Fruit fly (Drosophila melanogaster): ENCODE results near the gene Sh3beta.

Sh3beta gene

DNA sequence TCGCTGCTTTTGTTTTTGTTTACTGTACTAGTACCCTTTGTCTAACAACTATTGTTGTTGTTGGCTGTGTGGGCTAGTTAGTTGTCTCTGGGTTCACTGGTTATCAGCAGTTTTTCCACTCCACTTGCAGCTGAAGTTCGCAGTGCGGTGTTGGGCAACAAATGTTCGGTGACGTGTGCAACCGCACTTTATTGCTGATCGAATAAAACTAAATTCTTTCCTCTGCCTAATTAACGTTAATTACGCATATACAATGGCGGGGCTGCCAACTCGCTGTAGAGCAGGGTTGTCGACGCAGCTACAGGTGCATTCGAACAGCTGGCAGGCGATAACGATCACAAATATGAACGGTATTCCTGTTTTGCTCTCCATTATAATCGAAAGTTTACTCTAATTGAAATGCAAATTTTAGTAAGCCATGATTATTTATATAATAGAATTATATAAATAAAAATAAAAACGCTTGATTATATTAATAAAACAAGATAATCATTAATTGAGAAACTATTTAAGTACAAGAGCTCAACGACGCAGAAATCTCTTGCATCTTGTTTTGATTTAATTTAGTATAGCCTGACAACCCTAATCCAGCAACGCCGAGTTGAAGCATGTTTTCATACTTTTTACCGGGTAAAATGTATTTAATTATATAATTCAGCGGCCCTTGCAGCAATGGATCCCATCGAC lies 40.4 kb downstream of the Sh3beta start, which contains the start of the genes mrva, CG42307 and mus312 (continued):
- TF ChIP-seq CG11902 (GFP tag; optimal IDR thresholded peaks at IDR 0.05) (no peak), Eip75B (GFP tag; optimal IDR thresholded peaks at IDR 0.05) (no peak), svp (GFP tag) (no peak), cyc (GFP tag; optimal IDR thresholded peaks at IDR 0.05) (peak; percentile 60), vri (GFP tag; optimal IDR thresholded peaks at IDR 0.05) (no peak), CG11294 (GFP tag; IDR thresholded peaks at IDR 0.05) (peak; percentile 82; the same call in 1 of the 2 replicates), CG6854 (GFP tag; optimal IDR thresholded peaks at IDR 0.05) (peak; percentile 13), spab (GFP tag; optimal IDR thresholded peaks at IDR 0.05) (no peak), Lpt (GFP tag; optimal IDR thresholded peaks at IDR 0.05) (no peak), Sox102F (GFP tag; optimal IDR thresholded peaks at IDR 0.05) (no peak), CG16779 (tag; optimal IDR thresholded peaks at IDR 0.05) (no peak), CG10669 (GFP tag; optimal IDR thresholded peaks at IDR 0.05) (no peak), Blimp-1 (GFP tag; optimal IDR thresholded peaks at IDR 0.05) (peak; percentile 65), fkh (GFP tag; optimal IDR thresholded peaks at IDR 0.05) (no peak), CG1621 (tag; optimal IDR thresholded peaks at IDR 0.05) (no peak), CG6276 (GFP tag; optimal IDR thresholded peaks at IDR 0.05) (no peak), esn (GFP tag; optimal IDR thresholded peaks at IDR 0.05) (peak; percentile 78), CG15336 (GFP tag; IDR thresholded peaks at IDR 0.05) (peak; percentile 82), Sox15 (GFP tag; optimal IDR thresholded peaks at IDR 0.05) (peak; percentile 67), Eip93F (GFP tag; optimal IDR thresholded peaks at IDR 0.05) (peak; percentile 52), lz (GFP tag; optimal IDR thresholded peaks at IDR 0.05) (peak; percentile 62), CG8319 (GFP tag; optimal IDR thresholded peaks at IDR 0.05) (no peak), Hr39 (GFP tag; optimal IDR thresholded peaks at IDR 0.05) (no peak), achi (GFP tag; optimal IDR thresholded peaks at IDR 0.05) (peak; percentile 83), pdm3 (GFP tag; optimal IDR thresholded peaks at IDR 0.05) (no peak), CG3919 (GFP tag; optimal IDR thresholded peaks at IDR 0.05) (no peak), Sox14 (GFP tag; optimal IDR thresholded peaks at IDR 0.05) (peak; percentile 79), CG10631 (GFP tag; optimal IDR thresholded peaks at IDR 0.05) (peak; percentile 85)

DNA sequence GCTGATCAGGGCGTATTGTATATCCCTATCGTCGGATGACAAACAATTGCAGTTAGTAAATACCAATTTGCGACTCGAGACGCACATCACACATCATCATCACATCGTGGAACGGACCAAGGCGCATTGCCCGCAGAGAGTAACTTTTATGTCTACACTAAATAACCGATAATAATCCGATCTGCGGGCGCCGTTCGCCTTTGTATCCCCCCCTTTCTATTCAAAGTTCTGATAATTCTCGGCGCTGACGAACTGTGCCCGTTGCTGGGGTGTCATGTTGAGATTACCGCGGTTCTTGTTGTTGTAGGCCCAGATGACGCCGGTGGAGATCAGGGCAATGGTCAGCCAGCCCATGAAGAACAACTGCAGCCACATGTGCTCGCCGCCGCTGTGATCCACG lies 42.4 kb downstream of the Sh3beta start:
- no peak for TF ChIP-seq acj6 (GFP tag; optimal IDR thresholded peaks at IDR 0.05)

dm6 chr3L:7323348-7323747 lies 45.7 kb downstream of the Sh3beta start, which contains the start of the genes RhoGEF4 and Rint1:
Gene RhoGEF4, minus strand, starts transcription at chr3L:7323411.
Gene Rint1, plus strand, starts transcription at chr3L:7323619.
- TF ChIP-seq fd85E (GFP tag; optimal IDR thresholded peaks at IDR 0.05) (no peak), Met (GFP tag; optimal IDR thresholded peaks at IDR 0.05) (no peak), CG9139 (GFP tag; optimal IDR thresholded peaks at IDR 0.05) (no peak), Smox (GFP tag; optimal IDR thresholded peaks at IDR 0.05) (no peak), CG6792 (GFP tag; optimal IDR thresholded peaks at IDR 0.05) (peak; percentile 10), Hr4 (GFP tag; optimal IDR thresholded peaks at IDR 0.05) (no peak), CG11762 (GFP tag; optimal IDR thresholded peaks at IDR 0.05; ENCODE audit: insufficient read depth) (no peak), Gug (GFP tag; IDR thresholded peaks at IDR 0.05) (peak; percentile 60), CG8632 (GFP tag; optimal IDR thresholded peaks at IDR 0.05) (no peak), CG34406 (GFP tag; optimal IDR thresholded peaks at IDR 0.05) (peak; percentile 32), Sox102F (GFP tag; optimal IDR thresholded peaks at IDR 0.05) (no peak), CG11902 (GFP tag; optimal IDR thresholded peaks at IDR 0.05) (peak; percentile 44), CG16779 (tag; optimal IDR thresholded peaks at IDR 0.05) (no peak), Lpt (GFP tag; optimal IDR thresholded peaks at IDR 0.05) (no peak), topi (GFP tag; optimal IDR thresholded peaks at IDR 0.05) (no peak), CG6854 (GFP tag; optimal IDR thresholded peaks at IDR 0.05) (no peak), Sox15 (GFP tag; optimal IDR thresholded peaks at IDR 0.05) (peak; percentile 45), Ets96B (tag; optimal IDR thresholded peaks at IDR 0.05) (peak; percentile 33), CG1621 (tag; optimal IDR thresholded peaks at IDR 0.05) (peak; percentile 1), CG8119 (GFP tag; IDR thresholded peaks at IDR 0.05) (no peak), net (GFP tag; optimal IDR thresholded peaks at IDR 0.05) (peak; percentile 16), CG6276 (GFP tag; optimal IDR thresholded peaks at IDR 0.05) (no peak), acj6 (GFP tag; optimal IDR thresholded peaks at IDR 0.05) (peak; percentile 57), CG3032 (tag; optimal IDR thresholded peaks at IDR 0.05) (peak; percentile 58), esn (GFP tag; optimal IDR thresholded peaks at IDR 0.05) (peak; percentile 54), Blimp-1 (GFP tag; optimal IDR thresholded peaks at IDR 0.05) (no peak), achi (GFP tag; optimal IDR thresholded peaks at IDR 0.05) (peak; percentile 39), salr (GFP tag; optimal IDR thresholded peaks at IDR 0.05) (no peak), CG32006 (GFP tag; optimal IDR thresholded peaks at IDR 0.05) (no peak), Hr38 (GFP tag; optimal IDR thresholded peaks at IDR 0.05) (no peak)

Data from whole organism, prepupa.